Fruit fly (Drosophila melanogaster) whole organism, embryonic: ENCODE data around the gene Pgm1.
A peak's percentile ranks its signal among the peaks of the same experiment; 100 is the strongest.

Experiments used
- CG12659 ChIP-seq: fragments of 200-800 bp; sonication (Bioruptor generic); optimal IDR thresholded peaks from 3 replicates; lab custom pipeline; 2017; ENCODE audit warnings: mild to moderate bottlenecking, missing biosample characterization, missing genetic modification reagents, missing genetic modification characterization
- CG13424 ChIP-seq: fragments of 200-800 bp; sonication (Bioruptor generic); optimal IDR thresholded peaks from 2 replicates; lab custom pipeline; 2019; ENCODE audit warnings: missing biosample characterization, mild to moderate bottlenecking, missing genetic modification characterization, moderate library complexity
- CG13624 ChIP-seq: fragments of 200-800 bp; sonication (Bioruptor generic); optimal IDR thresholded peaks from 2 replicates; lab custom pipeline; 2016; ENCODE audit warnings: missing biosample characterization, missing genetic modification characterization
- CG14710 ChIP-seq: fragments of 200-800 bp; sonication (Bioruptor generic); optimal IDR thresholded peaks from 3 replicates; lab custom pipeline; 2019; ENCODE audit warnings: missing biosample characterization, mild to moderate bottlenecking, missing genetic modification characterization, moderate library complexity
- CG14860 ChIP-seq: fragments of 200-800 bp; sonication (Bioruptor generic); IDR thresholded peaks from 3 replicates; pipeline ENCODE4 v1.3.6; 2022; ENCODE audit warnings: missing biosample characterization, missing genetic modification characterization; ENCODE audit not compliant: partially characterized antibody
- CG2199 ChIP-seq: fragments of 200-800 bp; sonication (Bioruptor generic); IDR thresholded peaks from 3 replicates; pipeline ENCODE4 v1.3.6; 2022; ENCODE audit warnings: missing biosample characterization, missing genetic modification characterization
- CG2875 ChIP-seq: fragments of 200-800 bp; sonication (Bioruptor generic); optimal IDR thresholded peaks from 2 replicates; lab custom pipeline; 2017; ENCODE audit warnings: missing biosample characterization, mild to moderate bottlenecking, missing genetic modification characterization, missing genetic modification reagents
- CG30403 ChIP-seq: fragments of 200-800 bp; sonication (Bioruptor generic); optimal IDR thresholded peaks from 3 replicates; lab custom pipeline; 2016; ENCODE audit warnings: missing biosample characterization, missing genetic modification characterization
- CG3065 ChIP-seq: fragments of 200-800 bp; sonication (Bioruptor generic); optimal IDR thresholded peaks from 2 replicates; lab custom pipeline; 2016; ENCODE audit warnings: missing biosample characterization, missing genetic modification characterization
- CG3407 ChIP-seq: fragments of 200-800 bp; sonication (Bioruptor generic); optimal IDR thresholded peaks from 2 replicates; lab custom pipeline; 2018; ENCODE audit warnings: missing biosample characterization, mild to moderate bottlenecking, missing genetic modification characterization
- CG4404 ChIP-seq: fragments of 200-800 bp; sonication (Bioruptor generic); IDR thresholded peaks from 2 replicates; pipeline ENCODE4 v1.3.6; 2022; ENCODE audit warnings: missing biosample characterization, missing genetic modification characterization
- CG6689 ChIP-seq: fragments of 200-800 bp; sonication (Bioruptor generic); IDR thresholded peaks from 2 replicates; pipeline ENCODE4 v1.3.6; 2022; ENCODE audit warnings: missing biosample characterization, missing genetic modification characterization
- CG6854 ChIP-seq: fragments of 200-800 bp; sonication (Bioruptor generic); optimal IDR thresholded peaks from 3 replicates; lab custom pipeline; 2017; ENCODE audit warnings: missing biosample characterization, mild to moderate bottlenecking, missing genetic modification characterization
- CG7987 ChIP-seq: fragments of 200-800 bp; sonication (Bioruptor generic); optimal IDR thresholded peaks from 2 replicates; lab custom pipeline; 2018; ENCODE audit warnings: missing biosample characterization, mild to moderate bottlenecking, missing genetic modification characterization, moderate library complexity
- CG8281 ChIP-seq: fragments of 200-800 bp; sonication (Bioruptor generic); optimal IDR thresholded peaks from 2 replicates; lab custom pipeline; 2018; ENCODE audit warnings: missing biosample characterization, mild to moderate bottlenecking, missing genetic modification characterization, moderate library complexity
- CG9437 ChIP-seq: fragments of 200-800 bp; sonication (Bioruptor generic); optimal IDR thresholded peaks from 2 replicates; lab custom pipeline; 2018; ENCODE audit warnings: missing biosample characterization, mild to moderate bottlenecking, missing genetic modification characterization
- Dip3 ChIP-seq: fragments of 200-800 bp; sonication (Bioruptor generic); optimal IDR thresholded peaks from 3 replicates; lab custom pipeline; 2016; ENCODE audit warnings: missing biosample characterization, missing genetic modification characterization
- Dref ChIP-seq: fragments of 200-800 bp; sonication (Bioruptor generic); IDR thresholded peaks from 2 replicates; pipeline ENCODE4 v1.3.6; 2022; ENCODE audit warnings: missing biosample characterization, missing genetic modification characterization
- Drgx ChIP-seq: fragments of 200-800 bp; sonication (Bioruptor generic); IDR thresholded peaks from 2 replicates; pipeline ENCODE4 v1.3.6; 2022; ENCODE audit warnings: missing biosample characterization, missing genetic modification characterization
- E2f2 ChIP-seq: fragments of 200-800 bp; sonication (Bioruptor generic); IDR thresholded peaks from 2 replicates; pipeline ENCODE4 v1.3.6; 2022; ENCODE audit warnings: missing biosample characterization, missing genetic modification characterization
- ERR ChIP-seq: fragments of 200-800 bp; sonication (Bioruptor generic); optimal IDR thresholded peaks from 2 replicates; lab custom pipeline; 2016; ENCODE audit warnings: missing biosample characterization, missing genetic modification characterization
- HHEX ChIP-seq: fragments of 200-800 bp; sonication (Bioruptor generic); optimal IDR thresholded peaks from 3 replicates; lab custom pipeline; 2017; ENCODE audit warnings: missing biosample characterization, mild to moderate bottlenecking, missing genetic modification characterization, missing genetic modification reagents
- Mad ChIP-seq: fragments of 200-800 bp; sonication (Bioruptor generic); optimal IDR thresholded peaks from 2 replicates; lab custom pipeline; 2016; ENCODE audit warnings: missing biosample characterization, missing genetic modification characterization
- PHDP ChIP-seq: fragments of 200-800 bp; sonication (Bioruptor generic); optimal IDR thresholded peaks from 3 replicates; lab custom pipeline; 2018; ENCODE audit warnings: missing biosample characterization, mild to moderate bottlenecking, missing genetic modification characterization, moderate library complexity
- Six4 ChIP-seq: fragments of 200-800 bp; sonication (Bioruptor generic); optimal IDR thresholded peaks from 2 replicates; lab custom pipeline; 2016; ENCODE audit warnings: missing biosample characterization, missing genetic modification characterization
- TFAM ChIP-seq: fragments of 200-800 bp; sonication (Bioruptor generic); optimal IDR thresholded peaks from 2 replicates; lab custom pipeline; 2017; ENCODE audit warnings: missing biosample characterization, missing genetic modification characterization, inconsistent platforms
- ac ChIP-seq: fragments of 200-800 bp; sonication (Bioruptor generic); optimal IDR thresholded peaks from 3 replicates; lab custom pipeline; 2017; ENCODE audit warnings: missing biosample characterization, mild to moderate bottlenecking, missing genetic modification characterization
- az2 ChIP-seq: fragments of 200-800 bp; sonication (Bioruptor generic); optimal IDR thresholded peaks from 3 replicates; lab custom pipeline; 2016; ENCODE audit warnings: missing biosample characterization, missing genetic modification characterization
- br ChIP-seq: fragments of >200 bp; optimal IDR thresholded peaks from 2 replicates; lab custom pipeline; 2017
- btn ChIP-seq: fragments of 200-800 bp; sonication (Bioruptor generic); optimal IDR thresholded peaks from 2 replicates; lab custom pipeline; 2016; ENCODE audit warnings: missing biosample characterization, missing genetic modification characterization
- caup ChIP-seq: fragments of 200-800 bp; sonication (Bioruptor generic); optimal IDR thresholded peaks from 3 replicates; lab custom pipeline; 2017; ENCODE audit warnings: missing biosample characterization, mild to moderate bottlenecking, missing genetic modification characterization, moderate library complexity; ENCODE audit not compliant: severe bottlenecking
- da ChIP-seq: fragments of 200-800 bp; sonication (Bioruptor generic); optimal IDR thresholded peaks from 2 replicates; lab custom pipeline; 2016; ENCODE audit warnings: missing biosample characterization, missing genetic modification characterization
- gfzf ChIP-seq: fragments of 200-800 bp; sonication (Bioruptor generic); optimal IDR thresholded peaks from 2 replicates; lab custom pipeline; 2016; ENCODE audit warnings: missing biosample characterization, mild to moderate bottlenecking, missing genetic modification characterization, moderate library complexity
- hb ChIP-seq: fragments of 200-800 bp; sonication (Bioruptor generic); IDR thresholded peaks from 3 replicates; pipeline ENCODE4 v1.3.6; 2022; ENCODE audit warnings: missing biosample characterization, missing genetic modification characterization; ENCODE audit not compliant: partially characterized antibody
- insv ChIP-seq, 2 experiments: fragments of 200-800 bp; sonication (Bioruptor generic); optimal IDR thresholded peaks; 3 replicates each; lab custom pipeline; 2016 to 2018; ENCODE audit warnings: missing biosample characterization in 2 of 2, missing genetic modification characterization in 2 of 2
- kay ChIP-seq: fragments of 200-800 bp; sonication (Bioruptor generic); optimal IDR thresholded peaks from 2 replicates; lab custom pipeline; 2016; ENCODE audit warnings: missing biosample characterization, missing genetic modification characterization
- lmd ChIP-seq: fragments of 200-800 bp; sonication (Bioruptor generic); IDR thresholded peaks from 2 replicates; pipeline ENCODE4 v1.3.6; 2022; ENCODE audit warnings: missing biosample characterization, missing genetic modification characterization
- mld ChIP-seq: fragments of 200-800 bp; sonication (Bioruptor generic); IDR thresholded peaks from 3 replicates; pipeline ENCODE4 v1.3.6; 2022; ENCODE audit warnings: missing biosample characterization, missing genetic modification characterization; ENCODE audit not compliant: partially characterized antibody
- nerfin-1 ChIP-seq: fragments of 200-800 bp; sonication (Bioruptor generic); optimal IDR thresholded peaks from 3 replicates; lab custom pipeline; 2019; ENCODE audit warnings: missing biosample characterization, mild to moderate bottlenecking, missing genetic modification characterization, moderate library complexity
- odd ChIP-seq: fragments of 200-800 bp; sonication (Bioruptor generic); optimal IDR thresholded peaks from 2 replicates; lab custom pipeline; 2017; ENCODE audit warnings: missing biosample characterization, mild to moderate bottlenecking, missing genetic modification characterization
- pnt ChIP-seq: fragments of 200-800 bp; sonication (Bioruptor generic); optimal IDR thresholded peaks from 3 replicates; lab custom pipeline; 2016; ENCODE audit warnings: missing biosample characterization, missing genetic modification characterization
- psq ChIP-seq: fragments of 200-800 bp; sonication (Bioruptor generic); optimal IDR thresholded peaks from 2 replicates; lab custom pipeline; 2017; ENCODE audit warnings: missing biosample characterization, missing genetic modification characterization
- ro ChIP-seq: fragments of 200-800 bp; sonication (Bioruptor generic); IDR thresholded peaks from 2 replicates; pipeline ENCODE4 v1.3.6; 2022; ENCODE audit warnings: missing biosample characterization, missing genetic modification characterization
- salm ChIP-seq: fragments of 200-800 bp; sonication (Bioruptor generic); optimal IDR thresholded peaks from 2 replicates; lab custom pipeline; 2018; ENCODE audit warnings: missing biosample characterization, mild to moderate bottlenecking, missing genetic modification characterization
- sens ChIP-seq: fragments of 200-800 bp; sonication (Bioruptor generic); peaks from one replicate; lab custom pipeline; 2016; ENCODE audit warnings: missing biosample characterization, missing genetic modification characterization
- so ChIP-seq: fragments of 200-800 bp; sonication (Bioruptor generic); IDR thresholded peaks from 3 replicates; pipeline ENCODE4 v1.3.6; 2022; ENCODE audit warnings: missing biosample characterization, missing genetic modification characterization
- stc ChIP-seq: fragments of 200-800 bp; sonication (Bioruptor generic); IDR thresholded peaks from 2 replicates; pipeline ENCODE4 v1.3.6; 2022; ENCODE audit warnings: missing biosample characterization, missing genetic modification characterization
- trh ChIP-seq: fragments of 200-800 bp; sonication (Bioruptor generic); optimal IDR thresholded peaks from 2 replicates; lab custom pipeline; 2016; ENCODE audit warnings: missing biosample characterization, missing genetic modification characterization
- unpg ChIP-seq: fragments of 200-800 bp; sonication (Bioruptor generic); optimal IDR thresholded peaks from 3 replicates; lab custom pipeline; 2018; ENCODE audit warnings: missing biosample characterization, mild to moderate bottlenecking, missing genetic modification characterization, moderate library complexity

Gene Pgm1

dm6 chr3L:16121791-16122190, 6.5 kb downstream of the Pgm1 start, which contains the start of gene Strump (continued):
- TF ChIP-seq CG30403 (no peak), Mad (GFP tag; lab: Kevin White, UChicago) (no peak), CG7987 (no peak), CG12659 (GFP tag; lab: Kevin White, UChicago) (peak; percentile 16), CG2199 (0 out of 3 replicates have a peak, but pooled peaks have one; percentile 6), da (GFP tag; lab: Kevin White, UChicago) (no peak), unpg (no peak), CG14710 (tag; lab: Kevin White, UChicago) (peak; percentile 41)

- TF ChIP-seq E2f2 (GFP tag; lab: Robert Waterston, UW) (peak; percentile 64), insv (GFP tag; optimal IDR thresholded peaks at IDR 0.05; lab: Kevin White, UChicago) (peak; percentile 12 to 65), kay (GFP tag; lab: Kevin White, UChicago) (peak; percentile 83), br (no peak), az2 (GFP tag; lab: Kevin White, UChicago) (peak; percentile 70), btn (GFP tag; lab: Kevin White, UChicago) (no peak), CG6854 (GFP tag; lab: Kevin White, UChicago) (peak; percentile 73), salm (tag; lab: Kevin White, UChicago) (peak; percentile 41), stc (GFP tag; lab: Robert Waterston, UW) (peak; percentile 75), Dref (GFP tag; lab: Robert Waterston, UW) (peak; percentile 46), so (peak; percentile 79), CG3065 (GFP tag; lab: Kevin White, UChicago) (no peak), TFAM (no peak), CG13624 (peak; percentile 92), ac (GFP tag; lab: Kevin White, UChicago) (no peak), ERR (GFP tag; lab: Kevin White, UChicago) (peak; percentile 85), PHDP (tag; lab: Kevin White, UChicago) (peak; percentile 86), CG14860 (GFP tag; lab: Robert Waterston, UW) (peak; percentile 32; the same call in 1 of the 3 replicates), trh (GFP tag; lab: Kevin White, UChicago) (peak; percentile 70), CG2875 (GFP tag; lab: Kevin White, UChicago) (peak; percentile 64), Six4 (GFP tag; lab: Kevin White, UChicago) (peak; percentile 76), gfzf (GFP tag; lab: Kevin White, UChicago) (no peak), CG6689 (GFP tag; lab: Robert Waterston, UW) (peak; percentile 83), nerfin-1 (tag; lab: Kevin White, UChicago) (peak; percentile 78), CG9437 (GFP tag; lab: Kevin White, UChicago) (peak; percentile 63), psq (GFP tag; lab: Kevin White, UChicago) (peak; percentile 91), hb (GFP tag; lab: Robert Waterston, UW) (no peak), HHEX (GFP tag; lab: Kevin White, UChicago) (no peak), CG8281 (tag; lab: Kevin White, UChicago) (no peak), CG4404 (GFP tag; lab: Robert Waterston, UW) (peak; percentile 52), Drgx (peak; percentile 91), caup (GFP tag; lab: Kevin White, UChicago) (no peak), ro (GFP tag; lab: Robert Waterston, UW) (no peak), CG13424 (tag; lab: Kevin White, UChicago) (peak; percentile 84), lmd (GFP tag; lab: Robert Waterston, UW) (peak; percentile 82; the same call in 1 of the 2 replicates), pnt (GFP tag; lab: Kevin White, UChicago) (peak; percentile 75), mld (no peak; the same call in 2 of the 3 replicates), Dip3 (peak; percentile 86), odd (GFP tag; lab: Kevin White, UChicago) (no peak), CG3407 (GFP tag; lab: Kevin White, UChicago) (peak; percentile 66), sens (peak; percentile 98)
Measured at dm6 chr3L:16113607-16114337, 14.6 kb downstream of the Pgm1 start.
